Worm (Caenorhabditis elegans): ENCODE data around the gene B0464.6.
A peak's percentile ranks its signal among the peaks of the same experiment; 100 is the strongest.

B0464.6 gene

ce11 chrIII:9489798-9490197, 24.0 kb upstream of the B0464.6 start:
- TF ChIP-seq skn-1 (tag; optimal IDR thresholded peaks at IDR 0.05) = no peak
- no peak for TF ChIP-seq fkh-10 (GFP tag; optimal IDR thresholded peaks at IDR 0.05)
- no peak for TF ChIP-seq ztf-11 (tag; optimal IDR thresholded peaks at IDR 0.05)
- no peak for TF ChIP-seq elt-2 (tag; optimal IDR thresholded peaks at IDR 0.05)
- no peak for TF ChIP-seq hmg-11 (tag; optimal IDR thresholded peaks at IDR 0.05)
- TF ChIP-seq unc-39 (tag; optimal IDR thresholded peaks at IDR 0.05) = no peak
- TF ChIP-seq mdl-1 (tag; optimal IDR thresholded peaks at IDR 0.05) = no peak
- TF ChIP-seq snpc-4 (tag; optimal IDR thresholded peaks at IDR 0.05) = no peak
- no peak for TF ChIP-seq nhr-237 (tag; optimal IDR thresholded peaks at IDR 0.05)
- no peak for TF ChIP-seq ceh-16 (tag; optimal IDR thresholded peaks at IDR 0.05)
- no peak for TF ChIP-seq lin-15B (tag; optimal IDR thresholded peaks at IDR 0.05)
- TF ChIP-seq elt-3 (tag; optimal IDR thresholded peaks at IDR 0.05) = no peak
- no peak for TF ChIP-seq lsy-12 (tag; optimal IDR thresholded peaks at IDR 0.05)
- TF ChIP-seq jun-1 (tag; optimal IDR thresholded peaks at IDR 0.05) = no peak
- TF ChIP-seq nhr-76 (tag; optimal IDR thresholded peaks at IDR 0.05) = no peak
- TF ChIP-seq lin-39 (tag; optimal IDR thresholded peaks at IDR 0.05) = no peak
- TF ChIP-seq zag-1 (tag; optimal IDR thresholded peaks at IDR 0.05) = no peak
- no peak for TF ChIP-seq unc-62 (GFP tag; optimal IDR thresholded peaks at IDR 0.05)

ce11 chrIII:9488431-9488830, 22.7 kb upstream of the B0464.6 start, which contains the start of gene nlp-36:
Gene nlp-36, plus strand, starts transcription at chrIII:9488731.
- TF ChIP-seq lin-15B (tag; optimal IDR thresholded peaks at IDR 0.05) = no peak
- no peak for TF ChIP-seq pha-4 (tag; optimal IDR thresholded peaks at IDR 0.05)
- no peak for TF ChIP-seq ama-1 (optimal IDR thresholded peaks at IDR 0.05)
- TF ChIP-seq fkh-10 (GFP tag; optimal IDR thresholded peaks at IDR 0.05) = no peak
- no peak for TF ChIP-seq zag-1 (tag; optimal IDR thresholded peaks at IDR 0.05)
- no peak for TF ChIP-seq lsy-12 (tag; optimal IDR thresholded peaks at IDR 0.05)
- no peak for TF ChIP-seq lin-39 (tag; optimal IDR thresholded peaks at IDR 0.05)
- no peak for TF ChIP-seq ceh-82 (tag; optimal IDR thresholded peaks at IDR 0.05)
- no peak for TF ChIP-seq nfya-1 (tag; optimal IDR thresholded peaks at IDR 0.05; ENCODE audit: insufficient read depth)
- TF ChIP-seq tbx-2 (tag; optimal IDR thresholded peaks at IDR 0.05) = no peak
- TF ChIP-seq nhr-76 (tag; optimal IDR thresholded peaks at IDR 0.05) = no peak
- TF ChIP-seq sea-2 (GFP tag; optimal IDR thresholded peaks at IDR 0.05) = no peak
- TF ChIP-seq nhr-77 (tag; optimal IDR thresholded peaks at IDR 0.05) = no peak
- TF ChIP-seq nhr-11 (tag; optimal IDR thresholded peaks at IDR 0.05) = no peak
- TF ChIP-seq nhr-43 (tag; optimal IDR thresholded peaks at IDR 0.05; ENCODE audit: poor library complexity, severe bottlenecking) = no peak

DNA sequence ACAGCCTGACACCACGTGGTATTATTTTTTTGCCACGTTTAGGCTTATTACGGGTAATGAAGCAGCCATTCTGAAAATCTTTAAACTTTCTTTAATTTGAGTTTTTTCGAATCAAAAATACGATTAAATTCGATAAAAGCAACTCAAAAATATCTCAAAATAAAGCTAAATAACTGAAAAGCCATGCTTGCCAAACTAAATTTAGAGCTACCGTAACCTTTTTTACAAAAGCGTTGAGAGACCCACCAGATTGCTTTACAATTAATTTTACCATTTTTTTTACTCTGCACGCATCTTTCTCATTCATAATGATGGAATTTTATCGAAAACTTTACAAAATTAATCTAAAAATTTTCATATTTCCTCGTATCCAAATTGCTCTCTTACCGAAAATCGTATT, 22.3 kb upstream of the B0464.6 start:
- TF ChIP-seq nhr-237 (tag; optimal IDR thresholded peaks at IDR 0.05) (no peak), aly-2 (tag; optimal IDR thresholded peaks at IDR 0.05) (no peak), nhr-23 (tag; optimal IDR thresholded peaks at IDR 0.05) (no peak), R02D3.7 (tag; optimal IDR thresholded peaks at IDR 0.05) (no peak), ceh-82 (tag; optimal IDR thresholded peaks at IDR 0.05) (no peak), ceh-28 (tag; optimal IDR thresholded peaks at IDR 0.05) (no peak)

- TF ChIP-seq daf-12 (tag; optimal IDR thresholded peaks at IDR 0.05) = no peak
- no peak for TF ChIP-seq sea-2 (GFP tag; optimal IDR thresholded peaks at IDR 0.05)
- TF ChIP-seq egl-27 (tag; optimal IDR thresholded peaks at IDR 0.05) = no peak
- no peak for TF ChIP-seq ama-1 (optimal IDR thresholded peaks at IDR 0.05)
- peak; percentile 81 for TF ChIP-seq elt-2 (tag; optimal IDR thresholded peaks at IDR 0.05)
- no peak for TF ChIP-seq nhr-12 (tag; optimal IDR thresholded peaks at IDR 0.05)
- TF ChIP-seq nhr-237 (tag; optimal IDR thresholded peaks at IDR 0.05) = no peak
- TF ChIP-seq ztf-11 (tag; optimal IDR thresholded peaks at IDR 0.05) = no peak
- no peak for TF ChIP-seq nhr-43 (tag; optimal IDR thresholded peaks at IDR 0.05; ENCODE audit: poor library complexity, severe bottlenecking)
- no peak for TF ChIP-seq eor-1 (tag; optimal IDR thresholded peaks at IDR 0.05)
- peak; percentile 87 for TF ChIP-seq pqm-1 (tag; optimal IDR thresholded peaks at IDR 0.05)
- TF ChIP-seq unc-62 (GFP tag; optimal IDR thresholded peaks at IDR 0.05) = no peak
- no peak for TF ChIP-seq snpc-4 (tag; optimal IDR thresholded peaks at IDR 0.05)
- no peak for TF ChIP-seq ceh-16 (tag; optimal IDR thresholded peaks at IDR 0.05)
- TF ChIP-seq ceh-28 (tag; optimal IDR thresholded peaks at IDR 0.05) = peak; percentile 7
- peak; percentile 10 for TF ChIP-seq jun-1 (tag; optimal IDR thresholded peaks at IDR 0.05)
- no peak for TF ChIP-seq elt-3 (tag; optimal IDR thresholded peaks at IDR 0.05)
- TF ChIP-seq tbx-2 (tag; optimal IDR thresholded peaks at IDR 0.05) = no peak
- no peak for TF ChIP-seq nhr-23 (tag; optimal IDR thresholded peaks at IDR 0.05)
- TF ChIP-seq R02D3.7 (tag; optimal IDR thresholded peaks at IDR 0.05) = no peak
- TF ChIP-seq pha-4 (tag; optimal IDR thresholded peaks at IDR 0.05) = peak; percentile 72
- no peak for TF ChIP-seq ZK546.5 (tag; optimal IDR thresholded peaks at IDR 0.05)
Measured at ce11 chrIII:9487454-9487853, 21.7 kb upstream of the B0464.6 start.
